Worm (Caenorhabditis elegans): ENCODE measurements around the gene C53A5.11.

DNA sequence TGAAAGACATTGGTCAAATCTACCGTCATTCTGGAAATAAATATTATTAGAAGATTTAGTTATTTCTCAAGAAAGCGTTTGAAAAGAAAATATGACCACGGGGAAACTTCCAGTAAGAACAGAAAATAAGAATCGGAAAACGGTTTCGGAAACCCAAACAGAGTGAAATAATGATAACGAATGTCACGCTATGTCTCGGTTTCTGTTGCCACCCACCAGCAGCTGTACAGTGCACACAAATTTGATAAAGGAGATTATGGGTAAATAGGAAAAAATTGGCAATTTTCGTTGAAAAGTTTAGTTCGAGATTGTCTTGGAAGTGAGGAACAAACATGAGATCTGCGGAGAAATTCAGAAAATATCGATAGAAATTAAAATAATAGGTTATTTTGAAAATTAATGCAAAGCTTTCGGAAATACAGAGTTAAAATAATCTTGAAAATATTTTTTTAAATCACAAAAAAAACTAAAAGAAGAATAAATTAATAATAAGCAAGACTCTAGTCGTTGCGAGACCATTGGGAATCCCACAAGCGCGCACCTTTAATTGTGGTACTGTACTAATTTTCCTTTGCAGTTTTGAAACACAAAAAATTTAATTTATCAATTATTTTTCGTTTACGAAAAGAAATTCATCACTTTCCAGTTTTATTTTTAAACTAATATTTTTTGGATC lies 34.5 kb downstream of the C53A5.11 start, which contains the start of gene pes-9:
- TF ChIP-seq snpc-4 (tag; optimal IDR thresholded peaks at IDR 0.05) (no peak), fkh-10 (GFP tag; optimal IDR thresholded peaks at IDR 0.05) (no peak), nhr-25 (tag; optimal IDR thresholded peaks at IDR 0.05; ENCODE audit: borderline replicate concordance, insufficient read depth) (no peak), mxl-2 (GFP tag; conservative IDR thresholded peaks at IDR 0.05) (no peak), nhr-48 (tag; optimal IDR thresholded peaks at IDR 0.05) (no peak), tra-1 (GFP tag; IDR thresholded peaks at IDR 0.05) (no peak), fos-1 (tag; optimal IDR thresholded peaks at IDR 0.05) (no peak)
